Worm (Caenorhabditis elegans): Measurements from ENCODE around the gene shk-1.

The shk-1 gene

DNA sequence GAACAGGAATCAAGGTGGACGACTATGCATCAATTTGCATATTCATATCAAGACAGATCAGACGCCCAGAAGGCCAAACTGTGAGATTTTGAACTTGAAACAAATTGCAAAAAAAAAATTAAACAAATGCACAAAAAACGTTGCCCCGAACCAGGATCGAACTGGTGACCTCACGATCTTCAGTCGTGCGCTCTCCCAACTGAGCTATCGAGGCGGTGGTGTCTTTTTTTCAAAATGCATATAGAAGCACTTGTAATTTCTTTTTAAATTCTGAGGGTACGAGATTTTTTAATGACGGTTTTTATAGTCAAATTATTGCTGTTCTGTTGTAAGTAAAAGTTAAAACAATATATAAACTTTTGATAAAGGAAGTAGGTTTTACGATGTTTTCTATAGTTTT, 44.9 kb upstream of the shk-1 start:
- TF ChIP-seq hlh-30 (tag; optimal IDR thresholded peaks at IDR 0.05; ENCODE audit: insufficient read depth) (peak; percentile 36), daf-16 (GFP tag; optimal IDR thresholded peaks at IDR 0.05) (peak in 1 of 2 experiments; percentile 29), daf-16 (tag; optimal IDR thresholded peaks at IDR 0.05) (no peak), mdl-1 (tag; optimal IDR thresholded peaks at IDR 0.05) (no peak), unc-39 (tag; optimal IDR thresholded peaks at IDR 0.05) (no peak), ceh-62 (tag; optimal IDR thresholded peaks at IDR 0.05) (no peak), madf-9 (GFP tag; conservative IDR thresholded peaks at IDR 0.05) (no peak), daf-12 (tag; optimal IDR thresholded peaks at IDR 0.05) (no peak), unc-130 (GFP tag; optimal IDR thresholded peaks at IDR 0.05) (peak; percentile 0), Y48G9A.11 (GFP tag; IDR thresholded peaks at IDR 0.05) (peak; percentile 39; the same call in 1 of the 2 replicates), dpl-1 (GFP tag; optimal IDR thresholded peaks at IDR 0.05) (peak; percentile 10), pqm-1 (tag; optimal IDR thresholded peaks at IDR 0.05) (no peak), pha-4 (GFP tag; IDR thresholded peaks at IDR 0.05) (peak; percentile 58; the same call in 1 of the 2 replicates), pha-4 (tag; optimal IDR thresholded peaks at IDR 0.05) (no peak), T26A8.4 (GFP tag; IDR thresholded peaks at IDR 0.05) (no peak), nhr-28 (tag; optimal IDR thresholded peaks at IDR 0.05) (no peak), lin-38 (GFP tag; IDR thresholded peaks at IDR 0.05) (peak; percentile 59), egl-27 (tag; optimal IDR thresholded peaks at IDR 0.05) (no peak), zfp-3 (GFP tag; conservative IDR thresholded peaks at IDR 0.05) (no peak), nhr-76 (tag; optimal IDR thresholded peaks at IDR 0.05) (no peak), dmd-6 (GFP tag; IDR thresholded peaks at IDR 0.05) (peak; percentile 27; the same call in 1 of the 2 replicates), zag-1 (tag; optimal IDR thresholded peaks at IDR 0.05) (no peak), ama-1 (optimal IDR thresholded peaks at IDR 0.05) (no peak), lin-39 (tag; optimal IDR thresholded peaks at IDR 0.05) (no peak), lim-7 (GFP tag; IDR thresholded peaks at IDR 0.05) (peak; percentile 67), mxl-3 (GFP tag; optimal IDR thresholded peaks at IDR 0.05) (no peak), tra-1 (GFP tag; IDR thresholded peaks at IDR 0.05) (no peak), mes-2 (tag; optimal IDR thresholded peaks at IDR 0.05; ENCODE audit: poor library complexity, severe bottlenecking) (peak; percentile 59), nhr-25 (tag; optimal IDR thresholded peaks at IDR 0.05; ENCODE audit: borderline replicate concordance, insufficient read depth) (no peak), fos-1 (tag; optimal IDR thresholded peaks at IDR 0.05) (no peak), madf-5 (GFP tag; IDR thresholded peaks at IDR 0.05) (no peak), daf-8 (GFP tag; IDR thresholded peaks at IDR 0.05) (no peak), nhr-42 (GFP tag; IDR thresholded peaks at IDR 0.05) (no peak), snpc-1.2 (GFP tag; IDR thresholded peaks at IDR 0.05) (no peak), vab-7 (GFP tag; IDR thresholded peaks at IDR 0.05) (peak; percentile 75), mep-1 (tag; optimal IDR thresholded peaks at IDR 0.05) (peak; percentile 32), daf-19 (GFP tag; conservative IDR thresholded peaks at IDR 0.05) (no peak), F26F4.8 (GFP tag; conservative IDR thresholded peaks at IDR 0.05) (no peak), ZK337.2 (GFP tag; IDR thresholded peaks at IDR 0.05) (no peak), spr-3 (GFP tag; optimal IDR thresholded peaks at IDR 0.05) (no peak), lsy-2 (tag; optimal IDR thresholded peaks at IDR 0.05) (peak in 1 of 2 experiments; percentile 42), F10B5.3 (tag; optimal IDR thresholded peaks at IDR 0.05) (no peak), ceh-44 (GFP tag; IDR thresholded peaks at IDR 0.05) (0 out of 2 replicates have a peak, but pooled peaks have one; percentile 13), ztf-7 (tag; optimal IDR thresholded peaks at IDR 0.05) (no peak), nhr-10 (tag; optimal IDR thresholded peaks at IDR 0.05) (no peak), zip-11 (GFP tag; IDR thresholded peaks at IDR 0.05) (no peak), ceh-32 (tag; optimal IDR thresholded peaks at IDR 0.05; ENCODE audit: poor library complexity) (no peak), zfp-2 (tag; optimal IDR thresholded peaks at IDR 0.05) (no peak)

Data from whole organism, L4 larva.